Worm (Caenorhabditis elegans) whole organism, young adult: Measurements from ENCODE around the gene srlf-30.

Source experiments
- F22D6.2 ChIP-seq: sonication (generic microtip); optimal IDR thresholded peaks from 2 replicates; lab custom pipeline; 2016; ENCODE audit warnings: mild to moderate bottlenecking, missing genetic modification characterization, missing compliant biosample characterization
- F55B11.4 ChIP-seq: sonication (generic microtip); optimal IDR thresholded peaks from 2 replicates; lab custom pipeline; 2016; ENCODE audit warnings: missing compliant biosample characterization, missing genetic modification characterization, borderline replicate concordance; ENCODE audit not compliant: insufficient read depth
- F57A8.1 ChIP-seq: fragments of 200-800 bp; sonication (Bioruptor generic); optimal IDR thresholded peaks from 2 replicates; lab custom pipeline; 2018; ENCODE audit warnings: mild to moderate bottlenecking, missing genetic modification characterization, moderate library complexity, missing compliant biosample characterization
- T07F8.4 ChIP-seq: sonication (generic microtip); optimal IDR thresholded peaks from 2 replicates; lab custom pipeline; 2016; ENCODE audit warnings: mild to moderate bottlenecking, missing genetic modification characterization, moderate library complexity, missing compliant biosample characterization
- Y53G8AR.9 ChIP-seq: fragments of 200-800 bp; sonication (Bioruptor generic); conservative IDR thresholded peaks from 2 replicates; pipeline ENCODE4 v1.3.6; 2022; ENCODE audit warnings: missing genetic modification reagents, missing genetic modification characterization, missing compliant biosample characterization
- Y95B8A.8 ChIP-seq: fragments of 200-800 bp; sonication (Bioruptor generic); IDR thresholded peaks from 2 replicates; pipeline ENCODE4 v1.3.6; 2022; ENCODE audit warnings: missing genetic modification reagents, missing genetic modification characterization, missing compliant biosample characterization
- bed-1 ChIP-seq: fragments of 200-800 bp; sonication (Bioruptor generic); IDR thresholded peaks from 2 replicates; pipeline ENCODE4 v1.3.6; 2022; ENCODE audit warnings: missing genetic modification reagents, missing genetic modification characterization, missing compliant biosample characterization
- cebp-1 ChIP-seq, 2 experiments: fragments of 200-800 bp in 1 of 2; sonication (Bioruptor generic) in 1 of 2; sonication (generic microtip) in 1 of 2; IDR thresholded peaks in 1 of 2; optimal IDR thresholded peaks in 1 of 2; 2 replicates each; pipeline versions ENCODE4 v1.3.6 to Lab custom; 2017 to 2022; ENCODE audit warnings: missing compliant biosample characterization in 2 of 2, missing genetic modification characterization in 2 of 2, mild to moderate bottlenecking in 1 of 2, missing genetic modification reagents in 1 of 2, moderate library complexity in 1 of 2
- ceh-100 ChIP-seq: fragments of 200-800 bp; sonication (Bioruptor generic); IDR thresholded peaks from 2 replicates; pipeline ENCODE4 v1.3.6; 2022; ENCODE audit warnings: missing genetic modification reagents, missing genetic modification characterization, missing compliant biosample characterization
- efl-1 ChIP-seq: fragments of 150-350 bp; optimal IDR thresholded peaks from 2 replicates; lab custom pipeline; 2014; ENCODE audit warnings: missing biosample characterization, missing genetic modification reagents, missing genetic modification characterization
- fkh-3 ChIP-seq: sonication (generic microtip); optimal IDR thresholded peaks from 2 replicates; lab custom pipeline; 2016; ENCODE audit warnings: mild to moderate bottlenecking, missing genetic modification characterization, missing compliant biosample characterization
- madf-10 ChIP-seq: sonication (generic microtip); optimal IDR thresholded peaks from 2 replicates; lab custom pipeline; 2016; ENCODE audit warnings: mild to moderate bottlenecking, missing genetic modification characterization, missing compliant biosample characterization
- mel-28 ChIP-seq: sonication (generic microtip); optimal IDR thresholded peaks from 2 replicates; lab custom pipeline; 2016; ENCODE audit warnings: borderline replicate concordance, mild to moderate bottlenecking, missing genetic modification characterization, missing compliant biosample characterization
- mes-4 ChIP-seq: sonication (generic microtip); optimal IDR thresholded peaks from 2 replicates; lab custom pipeline; 2016; ENCODE audit warnings: missing genotype, missing genetic modification characterization, missing compliant biosample characterization
- nfya-1 ChIP-seq: sonication (generic microtip); optimal IDR thresholded peaks from 2 replicates; lab custom pipeline; 2017; ENCODE audit warnings: antibody characterized with exemption, missing compliant biosample characterization, missing genetic modification characterization, borderline replicate concordance; ENCODE audit not compliant: insufficient read depth
- pbrm-1 ChIP-seq: fragments of 200-800 bp; sonication (Bioruptor generic); IDR thresholded peaks from 2 replicates; pipeline ENCODE4 v1.3.6; 2022; ENCODE audit warnings: missing genetic modification reagents, missing genetic modification characterization, missing compliant biosample characterization
- tbp1 ChIP-seq: fragments of 200-800 bp; sonication (Bioruptor generic); optimal IDR thresholded peaks from 2 replicates; lab custom pipeline; 2018; ENCODE audit warnings: mild to moderate bottlenecking, missing genetic modification characterization, missing compliant biosample characterization
- zim-3 ChIP-seq: sonication (generic microtip); optimal IDR thresholded peaks from 2 replicates; lab custom pipeline; 2017; ENCODE audit warnings: mild to moderate bottlenecking, missing genetic modification characterization, moderate library complexity, missing compliant biosample characterization
- ztf-22 ChIP-seq: fragments of 200-800 bp; sonication (Bioruptor generic); optimal IDR thresholded peaks from 2 replicates; lab custom pipeline; 2018; ENCODE audit warnings: mild to moderate bottlenecking, missing genetic modification characterization, moderate library complexity, missing compliant biosample characterization
- ztf-28 ChIP-seq: fragments of 200-800 bp; sonication (Bioruptor generic); IDR thresholded peaks from 2 replicates; pipeline ENCODE4 v1.3.6; 2022; ENCODE audit warnings: missing genetic modification reagents, missing genetic modification characterization, missing compliant biosample characterization

The srlf-30 gene

ce11 chrIV:10949510-10949909, 49.3 kb downstream of the srlf-30 start, which contains the start of gene nsph-3.1:
Gene nsph-3.1 (plus strand): TSS chrIV:10949810.
- TF ChIP-seq F22D6.2 (tag; lab: Kevin White, UChicago), result no peak
- no peak for TF ChIP-seq mes-4 (tag; lab: Kevin White, UChicago)
- TF ChIP-seq ztf-28 (GFP tag; lab: Robert Waterston, UW), result no peak
- no peak for TF ChIP-seq ztf-22 (GFP tag; lab: Kevin White, UChicago)
- TF ChIP-seq cebp-1 (GFP tag; IDR thresholded peaks at IDR 0.05; lab: Robert Waterston, UW), result no peak
- no peak for TF ChIP-seq cebp-1 (tag; optimal IDR thresholded peaks at IDR 0.05; lab: Kevin White, UChicago)
- no peak for TF ChIP-seq T07F8.4 (tag; lab: Kevin White, UChicago)
- TF ChIP-seq bed-1 (GFP tag; lab: Robert Waterston, UW), result no peak
- TF ChIP-seq Y53G8AR.9 (GFP tag; lab: Robert Waterston, UW), result no peak
- TF ChIP-seq pbrm-1 (GFP tag; lab: Robert Waterston, UW), result no peak
- no peak for TF ChIP-seq F57A8.1 (GFP tag; lab: Kevin White, UChicago)
- TF ChIP-seq Y95B8A.8 (GFP tag; lab: Robert Waterston, UW), result no peak
- TF ChIP-seq efl-1, result no peak
- no peak for TF ChIP-seq mel-28 (tag; lab: Kevin White, UChicago)
- no peak for TF ChIP-seq ceh-100 (GFP tag; lab: Robert Waterston, UW)

- no peak for TF ChIP-seq tbp1 (GFP tag; lab: Kevin White, UChicago)
- peak; percentile 59 for TF ChIP-seq zim-3
- no peak for TF ChIP-seq madf-10
- no peak for TF ChIP-seq F55B11.4 (tag; lab: Kevin White, UChicago)
- peak; percentile 54 for TF ChIP-seq nfya-1 (tag; lab: Kevin White, UChicago)
- TF ChIP-seq fkh-3, result no peak
- TF ChIP-seq mel-28 (tag; lab: Kevin White, UChicago), result no peak
- TF ChIP-seq Y53G8AR.9 (GFP tag; lab: Robert Waterston, UW), result no peak
Measured at ce11 chrIV:10950363-10951214, 50.4 kb downstream of the srlf-30 start.
